Worm (Caenorhabditis elegans) whole organism, mixed stage, embryonic: ENCODE data around the gene srbc-65.

Experiments
- elt-1 ChIP-seq: sonication (generic microtip); optimal IDR thresholded peaks from 2 replicates; lab custom pipeline; 2017; ENCODE audit warnings: missing genetic modification characterization, mild to moderate bottlenecking, missing compliant biosample characterization, antibody characterized with exemption, moderate library complexity, borderline replicate concordance; ENCODE audit not compliant: insufficient read depth
- flh-1 ChIP-seq: fragments of 200-800 bp; sonication (Bioruptor generic); optimal IDR thresholded peaks from 2 replicates; lab custom pipeline; 2018; ENCODE audit warnings: mild to moderate bottlenecking, missing genetic modification characterization, moderate library complexity, missing compliant biosample characterization
- lin-13 ChIP-seq: fragments of 150-350 bp; optimal IDR thresholded peaks from 2 replicates; lab custom pipeline; 2014; ENCODE audit warnings: missing biosample characterization, missing genetic modification characterization
- nhr-28 ChIP-seq: fragments of 150-350 bp; optimal IDR thresholded peaks from 2 replicates; lab custom pipeline; 2014; ENCODE audit warnings: missing biosample characterization, missing genetic modification characterization
- nhr-76 ChIP-seq: sonication (generic microtip); optimal IDR thresholded peaks from 2 replicates; lab custom pipeline; 2017; ENCODE audit warnings: missing biosample characterization, missing genetic modification characterization
- snpc-4 ChIP-seq: fragments of 150-350 bp; optimal IDR thresholded peaks from 2 replicates; lab custom pipeline; 2014; ENCODE audit warnings: missing biosample characterization, missing genetic modification characterization
- sptf-1 ChIP-seq: sonication (generic microtip); optimal IDR thresholded peaks from 2 replicates; lab custom pipeline; 2017; ENCODE audit warnings: mild to moderate bottlenecking, missing genetic modification characterization, moderate library complexity, missing compliant biosample characterization
- unc-120 ChIP-seq: sonication (generic microtip); optimal IDR thresholded peaks from 2 replicates; lab custom pipeline; 2017; ENCODE audit warnings: missing genetic modification characterization, missing compliant biosample characterization; ENCODE audit not compliant: poor library complexity, severe bottlenecking

DNA sequence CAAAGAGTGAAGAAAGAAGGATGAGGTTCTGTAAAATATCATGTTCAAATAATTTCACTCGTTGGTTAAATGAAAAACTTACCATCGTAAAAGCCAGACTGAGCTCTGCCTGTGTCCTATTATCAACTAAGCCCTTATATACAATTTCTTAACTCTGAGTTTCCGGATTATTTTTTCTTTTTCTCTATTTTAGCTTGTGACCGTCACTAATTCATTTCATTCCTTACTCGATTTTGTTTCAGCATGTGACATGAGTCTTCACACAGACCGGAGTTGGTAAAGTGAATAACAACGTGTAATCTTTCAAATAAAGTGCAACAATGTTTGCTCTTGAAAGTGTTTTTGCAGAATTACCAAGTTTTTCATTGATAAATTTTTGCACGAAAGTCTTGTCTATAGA lies 16.8 kb upstream of the srbc-65 start, which contains the start of gene cpr-2:
- TF ChIP-seq elt-1 (tag; lab: Kevin White, UChicago) = no peak
- TF ChIP-seq snpc-4 (tag; lab: Kevin White, UChicago) = no peak
- no peak for TF ChIP-seq nhr-28
- no peak for TF ChIP-seq flh-1 (GFP tag; lab: Kevin White, UChicago)
- no peak for TF ChIP-seq sptf-1
- no peak for TF ChIP-seq nhr-76 (tag; lab: Kevin White, UChicago)
- TF ChIP-seq lin-13 (tag; lab: Kevin White, UChicago) = no peak
- no peak for TF ChIP-seq unc-120 (tag; lab: Kevin White, UChicago)
